Worm (Caenorhabditis elegans) whole organism, mixed stage, embryonic: Measurements from ENCODE around the gene F38E9.4.

Source experiments
- ces-1 ChIP-seq: fragments of 150-350 bp; optimal IDR thresholded peaks from 2 replicates; lab custom pipeline; 2014; ENCODE audit warnings: missing biosample characterization, missing genetic modification reagents, missing genetic modification characterization
- drap-1 ChIP-seq: fragments of 200-800 bp; sonication (Bioruptor generic); optimal IDR thresholded peaks from 3 replicates; lab custom pipeline; 2018; ENCODE audit warnings: mild to moderate bottlenecking, missing genetic modification characterization, missing compliant biosample characterization
- ham-2 ChIP-seq: fragments of 200-800 bp; sonication (Bioruptor generic); optimal IDR thresholded peaks from 2 replicates; lab custom pipeline; 2018; ENCODE audit warnings: mild to moderate bottlenecking, missing genetic modification characterization, missing compliant biosample characterization
- hlh-1 ChIP-seq: fragments of 150-350 bp; optimal IDR thresholded peaks from 2 replicates; lab custom pipeline; 2014; ENCODE audit warnings: missing biosample characterization, missing genetic modification reagents, missing genetic modification characterization
- mab-5 ChIP-seq: fragments of 150-350 bp; optimal IDR thresholded peaks from 2 replicates; lab custom pipeline; 2014; ENCODE audit warnings: missing biosample characterization, missing genetic modification characterization
- nhr-28 ChIP-seq: fragments of 150-350 bp; optimal IDR thresholded peaks from 2 replicates; lab custom pipeline; 2014; ENCODE audit warnings: missing biosample characterization, missing genetic modification characterization
- snpc-4 ChIP-seq: fragments of 150-350 bp; optimal IDR thresholded peaks from 2 replicates; lab custom pipeline; 2014; ENCODE audit warnings: missing biosample characterization, missing genetic modification characterization
- unc-39 ChIP-seq: fragments of 150-350 bp; optimal IDR thresholded peaks from 2 replicates; lab custom pipeline; 2014; ENCODE audit warnings: missing biosample characterization, missing genetic modification characterization
- unc-62 ChIP-seq: fragments of 150-350 bp; optimal IDR thresholded peaks from 2 replicates; lab custom pipeline; 2014; ENCODE audit warnings: missing biosample characterization, missing genetic modification reagents, missing genetic modification characterization

- no peak for TF ChIP-seq nhr-28 (tag; lab: Kevin White, UChicago)
- no peak for TF ChIP-seq unc-62 (GFP tag; lab: Kevin White, UChicago)
- no peak for TF ChIP-seq hlh-1 (tag; lab: Kevin White, UChicago)
- TF ChIP-seq unc-39 (tag; lab: Kevin White, UChicago), result no peak
- TF ChIP-seq ham-2 (GFP tag; lab: Kevin White, UChicago), result no peak
- TF ChIP-seq drap-1 (GFP tag; lab: Kevin White, UChicago), result no peak
- no peak for TF ChIP-seq mab-5 (tag; lab: Kevin White, UChicago)
- no peak for TF ChIP-seq ces-1
- TF ChIP-seq snpc-4, result no peak
Measured at ce11 chrX:16406632-16407031, 45.1 kb upstream of the F38E9.4 start.
